Fruit fly (Drosophila melanogaster): ENCODE measurements around the gene CG33099.

DNA sequence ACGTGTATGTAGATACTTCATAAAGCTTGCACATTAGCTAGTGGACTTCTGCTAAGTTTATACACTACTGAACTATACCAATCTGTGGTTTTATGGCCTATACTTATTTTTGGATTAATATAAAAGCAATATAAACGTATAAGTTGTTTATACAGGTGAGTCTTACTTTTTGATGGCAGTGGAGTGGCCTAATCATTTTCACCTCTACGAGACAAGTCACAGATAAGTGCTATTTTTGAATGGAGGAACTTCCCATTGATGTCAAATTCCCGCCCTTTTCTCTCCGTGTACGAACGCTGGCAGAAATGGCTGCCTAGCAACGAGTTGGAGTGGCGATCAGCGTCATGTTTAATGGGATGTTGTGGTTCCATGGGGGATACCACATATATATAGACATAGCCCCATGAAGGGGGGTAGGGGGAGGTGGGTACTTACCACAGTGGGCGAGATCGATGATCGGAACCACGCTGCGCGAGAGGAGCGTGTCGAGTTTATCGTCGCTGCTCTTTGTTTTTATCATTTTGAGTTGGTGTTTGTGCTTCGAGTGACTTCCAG, 3.9 kb downstream of the CG33099 start:
- TF ChIP-seq CTCF (optimal IDR thresholded peaks at IDR 0.05) = no peak
- no peak for TF ChIP-seq CG8478 (optimal IDR thresholded peaks at IDR 0.05)
